Worm (Caenorhabditis elegans) whole organism, midembryonic: ENCODE measurements around the gene gid-2.

Experiments
- flt-1 ChIP-seq: fragments of 200-800 bp; sonication (Bioruptor generic); IDR thresholded peaks from 2 replicates; pipeline ENCODE4 v1.3.6; 2022; ENCODE audit warnings: missing genetic modification characterization, missing compliant biosample characterization
- klf-2 ChIP-seq: fragments of 200-800 bp; sonication (Bioruptor generic); conservative IDR thresholded peaks from 2 replicates; pipeline ENCODE4 v1.3.6; 2022; ENCODE audit warnings: missing genetic modification reagents, missing genetic modification characterization, missing compliant biosample characterization
- med-1 ChIP-seq: sonication (generic microtip); optimal IDR thresholded peaks from 2 replicates; lab custom pipeline; 2017; ENCODE audit warnings: missing genetic modification characterization, mild to moderate bottlenecking, missing compliant biosample characterization, antibody characterized with exemption, missing genetic modification reagents; ENCODE audit not compliant: insufficient read depth
- ref-1 ChIP-seq: fragments of 200-800 bp; sonication (Bioruptor generic); conservative IDR thresholded peaks from 2 replicates; pipeline ENCODE4 v1.3.6; 2022; ENCODE audit warnings: missing genetic modification reagents, missing genetic modification characterization, missing compliant biosample characterization
- tab-1 ChIP-seq: fragments of 200-800 bp; sonication (Bioruptor generic); IDR thresholded peaks from 2 replicates; pipeline ENCODE4 v1.3.6; 2022; ENCODE audit warnings: missing genetic modification characterization, missing compliant biosample characterization
- ztf-23 ChIP-seq: fragments of 200-800 bp; sonication (Bioruptor generic); IDR thresholded peaks from 2 replicates; pipeline ENCODE4 v1.3.6; 2022; ENCODE audit warnings: missing genetic modification reagents, missing genetic modification characterization, missing compliant biosample characterization
- ztf-29 ChIP-seq: fragments of 200-800 bp; sonication (Bioruptor generic); IDR thresholded peaks from 2 replicates; pipeline ENCODE4 v1.3.6; 2022; ENCODE audit warnings: missing genetic modification reagents, missing genetic modification characterization, missing compliant biosample characterization

ce11 chrX:2433805-2434204, 5.0 kb downstream of the gid-2 start:
- TF ChIP-seq med-1 (GFP tag; lab: Kevin White, UChicago) (no peak), klf-2 (GFP tag; lab: Robert Waterston, UW) (no peak), ref-1 (GFP tag; lab: Robert Waterston, UW) (no peak), ztf-29 (peak; percentile 70), flt-1 (no peak), tab-1 (no peak), ztf-23 (GFP tag; lab: Robert Waterston, UW) (no peak)
